Worm (Caenorhabditis elegans) whole organism, mixed stage, embryonic: Measurements from ENCODE around the gene syp-2.

Experiments
- ces-1 ChIP-seq: fragments of 150-350 bp; optimal IDR thresholded peaks from 2 replicates; lab custom pipeline; 2014; ENCODE audit warnings: missing biosample characterization, missing genetic modification reagents, missing genetic modification characterization
- lin-32 ChIP-seq: fragments of 200-800 bp; sonication (Bioruptor generic); optimal IDR thresholded peaks from 2 replicates; lab custom pipeline; 2018; ENCODE audit warnings: mild to moderate bottlenecking, missing genetic modification characterization, missing compliant biosample characterization
- mls-2 ChIP-seq: sonication (generic microtip); optimal IDR thresholded peaks from 2 replicates; lab custom pipeline; 2016; ENCODE audit warnings: mild to moderate bottlenecking, missing genetic modification characterization, moderate library complexity, missing compliant biosample characterization
- nhr-237 ChIP-seq: fragments of 150-350 bp; optimal IDR thresholded peaks from 2 replicates; lab custom pipeline; 2014; ENCODE audit warnings: missing biosample characterization, missing genetic modification characterization
- nhr-76 ChIP-seq: sonication (generic microtip); optimal IDR thresholded peaks from 2 replicates; lab custom pipeline; 2017; ENCODE audit warnings: missing biosample characterization, missing genetic modification characterization
- pha-4 ChIP-seq: fragments of 150-350 bp; optimal IDR thresholded peaks from 2 replicates; lab custom pipeline; 2018; ENCODE audit warnings: missing biosample characterization, missing genetic modification reagents, missing genetic modification characterization
- snpc-4 ChIP-seq: fragments of 150-350 bp; optimal IDR thresholded peaks from 2 replicates; lab custom pipeline; 2014; ENCODE audit warnings: missing biosample characterization, missing genetic modification characterization
- unc-39 ChIP-seq: fragments of 150-350 bp; optimal IDR thresholded peaks from 2 replicates; lab custom pipeline; 2014; ENCODE audit warnings: missing biosample characterization, missing genetic modification characterization
- unc-62 ChIP-seq: fragments of 150-350 bp; optimal IDR thresholded peaks from 2 replicates; lab custom pipeline; 2014; ENCODE audit warnings: missing biosample characterization, missing genetic modification reagents, missing genetic modification characterization

DNA sequence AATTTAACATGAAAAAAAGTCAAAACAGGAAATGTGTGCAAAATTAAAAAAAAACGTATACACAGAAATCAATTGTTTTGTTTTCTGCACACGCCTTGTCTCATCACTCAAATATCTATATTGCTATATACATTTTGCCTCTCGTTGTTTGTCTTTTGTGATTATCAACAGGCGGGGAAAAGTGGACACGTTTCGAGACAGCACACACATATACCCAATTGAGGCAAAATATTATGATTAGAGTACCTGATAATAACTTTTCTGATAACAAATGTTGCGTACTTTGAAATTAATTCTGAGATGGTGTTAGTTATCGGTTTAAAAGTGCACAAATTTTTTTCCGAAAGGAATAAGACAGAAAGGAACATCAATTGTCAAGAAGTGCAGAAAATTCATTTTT lies 23.6 kb downstream of the syp-2 start:
- TF ChIP-seq unc-62 (no peak), unc-39 (tag; lab: Kevin White, UChicago) (no peak), lin-32 (GFP tag; lab: Kevin White, UChicago) (no peak), nhr-76 (tag; lab: Kevin White, UChicago) (no peak), mls-2 (tag; lab: Kevin White, UChicago) (no peak), nhr-237 (tag; lab: Kevin White, UChicago) (no peak), ces-1 (no peak), pha-4 (tag; lab: Kevin White, UChicago) (no peak), snpc-4 (tag; lab: Kevin White, UChicago) (no peak)
